Worm (Caenorhabditis elegans) whole organism, midembryonic: ENCODE data around the gene ceh-36.

ENCODE experiments used
- T22C8.4 ChIP-seq: fragments of 200-800 bp; sonication (Bioruptor generic); IDR thresholded peaks from 2 replicates; pipeline ENCODE4 v1.3.6; 2022; ENCODE audit warnings: missing genetic modification characterization, missing compliant biosample characterization
- cog-1 ChIP-seq: sonication (generic microtip); optimal IDR thresholded peaks from 2 replicates; lab custom pipeline; 2016; ENCODE audit warnings: missing genetic modification characterization, missing compliant biosample characterization
- flt-1 ChIP-seq: fragments of 200-800 bp; sonication (Bioruptor generic); IDR thresholded peaks from 2 replicates; pipeline ENCODE4 v1.3.6; 2022; ENCODE audit warnings: missing genetic modification characterization, missing compliant biosample characterization
- klf-2 ChIP-seq: fragments of 200-800 bp; sonication (Bioruptor generic); conservative IDR thresholded peaks from 2 replicates; pipeline ENCODE4 v1.3.6; 2022; ENCODE audit warnings: missing genetic modification reagents, missing genetic modification characterization, missing compliant biosample characterization
- med-1 ChIP-seq: sonication (generic microtip); optimal IDR thresholded peaks from 2 replicates; lab custom pipeline; 2017; ENCODE audit warnings: missing genetic modification characterization, mild to moderate bottlenecking, missing compliant biosample characterization, antibody characterized with exemption, missing genetic modification reagents; ENCODE audit not compliant: insufficient read depth
- ref-1 ChIP-seq: fragments of 200-800 bp; sonication (Bioruptor generic); conservative IDR thresholded peaks from 2 replicates; pipeline ENCODE4 v1.3.6; 2022; ENCODE audit warnings: missing genetic modification reagents, missing genetic modification characterization, missing compliant biosample characterization
- tab-1 ChIP-seq: fragments of 200-800 bp; sonication (Bioruptor generic); IDR thresholded peaks from 2 replicates; pipeline ENCODE4 v1.3.6; 2022; ENCODE audit warnings: missing genetic modification characterization, missing compliant biosample characterization
- ztf-23 ChIP-seq: fragments of 200-800 bp; sonication (Bioruptor generic); IDR thresholded peaks from 2 replicates; pipeline ENCODE4 v1.3.6; 2022; ENCODE audit warnings: missing genetic modification reagents, missing genetic modification characterization, missing compliant biosample characterization

DNA sequence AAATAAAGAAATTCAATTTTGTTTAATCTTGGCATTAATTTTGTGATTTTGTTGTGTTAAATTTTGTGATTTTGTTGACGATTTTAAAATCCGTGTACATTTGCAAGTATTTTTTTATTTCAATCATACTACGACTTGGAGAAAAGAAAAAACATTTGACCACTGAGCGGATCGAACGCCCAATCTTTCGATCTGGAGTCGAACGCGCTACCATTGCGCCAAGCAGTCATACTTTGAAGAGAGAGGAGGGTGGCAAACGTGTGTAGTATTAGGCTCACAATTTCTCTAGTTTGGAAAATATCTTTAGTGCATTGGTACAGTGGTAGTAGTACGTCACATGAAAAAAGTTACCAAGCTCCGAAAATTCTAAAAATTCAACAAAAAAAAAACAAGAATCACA lies 42.4 kb upstream of the ceh-36 start:
- TF ChIP-seq cog-1: no peak
- TF ChIP-seq klf-2: no peak
- 0 out of 2 replicates have a peak, but pooled peaks have one; percentile 17 for TF ChIP-seq T22C8.4 (GFP tag; lab: Robert Waterston, UW)
- no peak for TF ChIP-seq ztf-23
- TF ChIP-seq ref-1: no peak
- peak; percentile 13 for TF ChIP-seq med-1
- peak; percentile 84 for TF ChIP-seq flt-1
- TF ChIP-seq tab-1 (GFP tag; lab: Robert Waterston, UW): peak; percentile 72; the same call in 1 of the 2 replicates
